Worm (Caenorhabditis elegans) whole organism, L1 larva: ENCODE results near the gene fbxb-58.

ENCODE experiments used
- C34B4.2 ChIP-seq: sonication (generic microtip); optimal IDR thresholded peaks from 2 replicates; lab custom pipeline; 2017; ENCODE audit warnings: mild to moderate bottlenecking, missing genetic modification characterization, missing compliant biosample characterization
- F16B12.6 ChIP-seq: fragments of 150-350 bp; optimal IDR thresholded peaks from 2 replicates; lab custom pipeline; 2014; ENCODE audit warnings: missing biosample characterization, missing genetic modification characterization
- aha-1 ChIP-seq: fragments of 150-350 bp; optimal IDR thresholded peaks from 2 replicates; lab custom pipeline; 2014; ENCODE audit warnings: missing biosample characterization, missing genetic modification characterization
- blmp-1 ChIP-seq: fragments of 150-350 bp; optimal IDR thresholded peaks from 2 replicates; lab custom pipeline; 2014; ENCODE audit warnings: missing biosample characterization, missing genetic modification characterization
- ceh-8 ChIP-seq: fragments of 200-800 bp; sonication (Bioruptor generic); optimal IDR thresholded peaks from 2 replicates; lab custom pipeline; 2018; ENCODE audit warnings: mild to moderate bottlenecking, missing genetic modification characterization, moderate library complexity, missing compliant biosample characterization
- ceh-90 ChIP-seq: sonication (generic microtip); optimal IDR thresholded peaks from 2 replicates; lab custom pipeline; 2016; ENCODE audit warnings: missing genetic modification characterization, missing compliant biosample characterization
- dsc-1 ChIP-seq: sonication (generic microtip); optimal IDR thresholded peaks from 2 replicates; lab custom pipeline; 2016; ENCODE audit warnings: mild to moderate bottlenecking, missing genetic modification characterization, missing compliant biosample characterization
- efl-1 ChIP-seq, 4 experiments: fragments of 150-350 bp; optimal IDR thresholded peaks in 3 of 4; peaks in 1 of 4; 1 replicate in 1 of 4; 2 replicates in 3 of 4; lab custom pipeline; 2014; ENCODE audit warnings: missing biosample characterization in 2 of 4, missing genetic modification characterization in 2 of 4, missing genetic modification reagents in 2 of 4
- egl-13 ChIP-seq: sonication (generic microtip); optimal IDR thresholded peaks from 2 replicates; lab custom pipeline; 2016; ENCODE audit warnings: missing genotype, missing genetic modification reagents, missing genetic modification characterization, missing compliant biosample characterization
- elt-2 ChIP-seq: sonication (generic microtip); optimal IDR thresholded peaks from 2 replicates; lab custom pipeline; 2016; ENCODE audit warnings: missing genetic modification characterization, mild to moderate bottlenecking, inconsistent platforms, missing compliant biosample characterization, missing genetic modification reagents
- elt-3 ChIP-seq, 6 experiments: fragments of 150-350 bp in 1 of 6; sonication (generic microtip); optimal IDR thresholded peaks; 2 replicates each; lab custom pipeline; 2017 to 2018; ENCODE audit warnings: missing biosample characterization in 6 of 6, missing genetic modification characterization in 6 of 6, inconsistent platforms in 1 of 6
- ets-5 ChIP-seq: fragments of 200-800 bp; sonication (Bioruptor generic); IDR thresholded peaks from 2 replicates; pipeline ENCODE4 v1.3.6; 2022; ENCODE audit warnings: missing genetic modification characterization, missing compliant biosample characterization
- fkh-4 ChIP-seq: sonication (generic microtip); optimal IDR thresholded peaks from 2 replicates; lab custom pipeline; 2016; ENCODE audit warnings: missing compliant biosample characterization, missing genetic modification characterization, borderline replicate concordance
- fkh-8 ChIP-seq: sonication (generic microtip); optimal IDR thresholded peaks from 2 replicates; lab custom pipeline; 2016; ENCODE audit warnings: mild to moderate bottlenecking, missing genetic modification characterization, missing compliant biosample characterization
- fos-1 ChIP-seq: fragments of 150-350 bp; optimal IDR thresholded peaks from 2 replicates; lab custom pipeline; 2014; ENCODE audit warnings: missing biosample characterization, missing genetic modification characterization
- grh-1 ChIP-seq: fragments of 200-800 bp; sonication (Bioruptor generic); IDR thresholded peaks from 2 replicates; pipeline ENCODE4 v1.3.6; 2022; ENCODE audit warnings: missing genetic modification reagents, missing genetic modification characterization, missing compliant biosample characterization
- hlh-17 ChIP-seq: fragments of 200-800 bp; sonication (Bioruptor generic); optimal IDR thresholded peaks from 2 replicates; lab custom pipeline; 2018; ENCODE audit warnings: missing genetic modification characterization, mild to moderate bottlenecking, missing compliant biosample characterization, moderate library complexity, borderline replicate concordance
- hlh-4 ChIP-seq: sonication (generic microtip); optimal IDR thresholded peaks from 2 replicates; lab custom pipeline; 2016; ENCODE audit warnings: mild to moderate bottlenecking, missing genetic modification characterization, missing compliant biosample characterization
- jun-1 ChIP-seq: fragments of 150-350 bp; optimal IDR thresholded peaks from 2 replicates; lab custom pipeline; 2014; ENCODE audit warnings: missing biosample characterization, missing genetic modification reagents, missing genetic modification characterization
- lin-13 ChIP-seq: fragments of 150-350 bp; optimal IDR thresholded peaks from 2 replicates; lab custom pipeline; 2014; ENCODE audit warnings: missing biosample characterization, missing genetic modification reagents, missing genetic modification characterization
- lin-15B ChIP-seq: fragments of 150-350 bp; sonication (generic microtip); optimal IDR thresholded peaks from 3 replicates; lab custom pipeline; 2014; ENCODE audit warnings: missing biosample characterization, missing genetic modification characterization
- lin-35 ChIP-seq, 2 experiments: fragments of 150-350 bp; optimal IDR thresholded peaks; 2 replicates each; lab custom pipeline; 2014; ENCODE audit warnings: missing biosample characterization in 2 of 2, missing genetic modification characterization in 2 of 2, missing genetic modification reagents in 2 of 2
- lin-39 ChIP-seq: fragments of 150-350 bp; optimal IDR thresholded peaks from 2 replicates; lab custom pipeline; 2014; ENCODE audit warnings: missing biosample characterization, missing genetic modification reagents, missing genetic modification characterization
- lir-3 ChIP-seq: sonication (generic microtip); optimal IDR thresholded peaks from 2 replicates; lab custom pipeline; 2016; ENCODE audit warnings: mild to moderate bottlenecking, missing genetic modification characterization, moderate library complexity, missing compliant biosample characterization; ENCODE audit not compliant: poor library complexity
- mab-9 ChIP-seq: fragments of 200-800 bp; sonication (Bioruptor generic); IDR thresholded peaks from 2 replicates; pipeline ENCODE4 v1.3.6; 2022; ENCODE audit warnings: missing genetic modification reagents, missing genetic modification characterization, missing compliant biosample characterization
- mdl-1 ChIP-seq, 2 experiments: fragments of 150-350 bp; optimal IDR thresholded peaks; 2 replicates each; lab custom pipeline; 2014 to 2017; ENCODE audit warnings: missing biosample characterization in 2 of 2, missing genetic modification characterization in 2 of 2, inconsistent platforms in 1 of 2
- mef-2 ChIP-seq: fragments of 150-350 bp; optimal IDR thresholded peaks from 2 replicates; lab custom pipeline; 2014; ENCODE audit warnings: missing biosample characterization, missing genetic modification characterization
- nhr-12 ChIP-seq: sonication (generic microtip); optimal IDR thresholded peaks from 2 replicates; lab custom pipeline; 2017; ENCODE audit warnings: missing biosample characterization, missing genetic modification characterization
- nhr-20 ChIP-seq: sonication (generic microtip); optimal IDR thresholded peaks from 2 replicates; lab custom pipeline; 2016; ENCODE audit warnings: mild to moderate bottlenecking, missing genetic modification characterization, missing compliant biosample characterization
- nhr-237 ChIP-seq: fragments of 150-350 bp; optimal IDR thresholded peaks from 2 replicates; lab custom pipeline; 2014; ENCODE audit warnings: missing biosample characterization, missing genetic modification characterization
- nhr-28 ChIP-seq: fragments of 150-350 bp; optimal IDR thresholded peaks from 2 replicates; lab custom pipeline; 2014; ENCODE audit warnings: missing biosample characterization, missing genetic modification characterization
- nhr-71 ChIP-seq: sonication (generic microtip); optimal IDR thresholded peaks from 2 replicates; lab custom pipeline; 2016; ENCODE audit warnings: mild to moderate bottlenecking, missing genetic modification characterization, moderate library complexity, missing compliant biosample characterization
- nhr-76 ChIP-seq: sonication (generic microtip); optimal IDR thresholded peaks from 2 replicates; lab custom pipeline; 2017; ENCODE audit warnings: missing biosample characterization, missing genetic modification characterization
- nhr-77 ChIP-seq: fragments of 150-350 bp; optimal IDR thresholded peaks from 2 replicates; lab custom pipeline; 2014; ENCODE audit warnings: missing biosample characterization, missing genetic modification characterization
- nhr-84 ChIP-seq: sonication (generic microtip); optimal IDR thresholded peaks from 2 replicates; lab custom pipeline; 2017; ENCODE audit warnings: missing biosample characterization, missing genetic modification characterization
- nhr-90 ChIP-seq: sonication (generic microtip); optimal IDR thresholded peaks from 2 replicates; lab custom pipeline; 2016; ENCODE audit warnings: mild to moderate bottlenecking, missing genetic modification characterization, missing compliant biosample characterization; ENCODE audit not compliant: poor library complexity
- pag-3 ChIP-seq: sonication (generic microtip); optimal IDR thresholded peaks from 2 replicates; lab custom pipeline; 2017; ENCODE audit warnings: missing genetic modification characterization, mild to moderate bottlenecking, missing compliant biosample characterization, antibody characterized with exemption, borderline replicate concordance; ENCODE audit not compliant: insufficient read depth
- pqm-1 ChIP-seq: sonication (generic microtip); optimal IDR thresholded peaks from 3 replicates; lab custom pipeline; 2017; ENCODE audit warnings: missing biosample characterization, missing genetic modification characterization
- rnt-1 ChIP-seq: sonication (generic microtip); optimal IDR thresholded peaks from 2 replicates; lab custom pipeline; 2016; ENCODE audit warnings: mild to moderate bottlenecking, missing genetic modification characterization, moderate library complexity, missing compliant biosample characterization
- skn-1 ChIP-seq: fragments of 150-350 bp; optimal IDR thresholded peaks from 2 replicates; lab custom pipeline; 2014; ENCODE audit warnings: missing biosample characterization, missing genetic modification characterization
- snpc-4 ChIP-seq: fragments of 150-350 bp; optimal IDR thresholded peaks from 2 replicates; lab custom pipeline; 2014; ENCODE audit warnings: missing biosample characterization, missing genetic modification characterization
- tlp-1 ChIP-seq: fragments of 150-350 bp; optimal IDR thresholded peaks from 2 replicates; lab custom pipeline; 2014; ENCODE audit warnings: missing biosample characterization, missing genetic modification characterization
- unc-130 ChIP-seq: fragments of 150-350 bp; optimal IDR thresholded peaks from 2 replicates; lab custom pipeline; 2017; ENCODE audit warnings: missing biosample characterization, missing genetic modification characterization, inconsistent platforms
- unc-30 ChIP-seq: sonication (generic microtip); optimal IDR thresholded peaks from 2 replicates; lab custom pipeline; 2017; ENCODE audit warnings: missing biosample characterization, missing genetic modification characterization
- unc-62 ChIP-seq: fragments of 150-350 bp; optimal IDR thresholded peaks from 2 replicates; lab custom pipeline; 2014; ENCODE audit warnings: missing biosample characterization, missing genetic modification reagents, missing genetic modification characterization
- unc-98 ChIP-seq: fragments of 200-800 bp; sonication (Bioruptor generic); IDR thresholded peaks from 2 replicates; pipeline ENCODE4 v1.3.6; 2022; ENCODE audit warnings: missing genetic modification characterization, missing compliant biosample characterization
- xbp-1 ChIP-seq: sonication (generic microtip); optimal IDR thresholded peaks from 2 replicates; lab custom pipeline; 2016; ENCODE audit warnings: missing genetic modification characterization, missing compliant biosample characterization
- zag-1 ChIP-seq: fragments of 150-350 bp; optimal IDR thresholded peaks from 2 replicates; lab custom pipeline; 2014; ENCODE audit warnings: missing biosample characterization, missing genetic modification characterization
- zip-4 ChIP-seq: fragments of 200-800 bp; sonication (Bioruptor generic); optimal IDR thresholded peaks from 2 replicates; lab custom pipeline; 2018; ENCODE audit warnings: mild to moderate bottlenecking, missing genetic modification characterization, moderate library complexity, missing compliant biosample characterization
- ztf-11 ChIP-seq, 2 experiments: sonication (generic microtip); optimal IDR thresholded peaks; 2 replicates each; lab custom pipeline; 2016 to 2017; ENCODE audit warnings: missing genetic modification characterization in 2 of 2, missing biosample characterization in 1 of 2, missing compliant biosample characterization in 1 of 2
- ztf-4 ChIP-seq: fragments of 150-350 bp; optimal IDR thresholded peaks from 2 replicates; lab custom pipeline; 2014; ENCODE audit warnings: missing biosample characterization, missing genetic modification characterization

fbxb-58 gene

DNA sequence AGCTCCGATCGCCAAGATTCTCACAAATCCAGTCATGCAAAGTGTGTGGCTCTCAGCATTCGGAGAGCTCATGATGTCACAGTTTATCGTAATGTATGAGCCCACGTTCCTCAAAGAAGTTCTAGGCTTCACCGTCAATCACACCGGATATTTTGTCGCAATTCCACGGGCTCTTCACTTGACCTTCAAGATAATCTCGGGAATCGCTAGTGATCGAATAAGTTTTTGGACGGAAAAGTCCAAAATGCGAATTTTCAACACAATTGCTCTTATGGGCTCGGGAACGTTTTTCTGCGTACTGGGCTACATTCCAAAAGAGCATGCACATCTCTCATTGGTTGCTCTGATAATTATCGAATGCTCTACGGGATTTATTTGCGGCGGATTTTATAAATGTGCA lies 4.9 kb upstream of the fbxb-58 start:
- no peak for TF ChIP-seq nhr-77

ce11 chrX:1627013-1627412 lies 924 bp upstream of the fbxb-58 start:
- TF ChIP-seq nhr-20 (tag; lab: Kevin White, UChicago) = peak; percentile 93
- no peak for TF ChIP-seq zag-1 (tag; lab: Kevin White, UChicago)
- peak; percentile 67 for TF ChIP-seq nhr-12 (tag; lab: Kevin White, UChicago)
- TF ChIP-seq jun-1 (tag; lab: Kevin White, UChicago) = peak; percentile 98
- peak; percentile 94 for TF ChIP-seq nhr-71 (tag; lab: Kevin White, UChicago)
- peak; percentile 89 for TF ChIP-seq nhr-76 (tag; lab: Kevin White, UChicago)
- peak; percentile 57 for TF ChIP-seq lin-15B (tag; lab: Kevin White, UChicago)
- TF ChIP-seq lir-3 (tag; lab: Kevin White, UChicago) = peak; percentile 84
- peak; percentile 73 for TF ChIP-seq unc-130 (tag; lab: Kevin White, UChicago)
- TF ChIP-seq aha-1 (tag; lab: Kevin White, UChicago) = peak; percentile 58
- peak; percentile 43 for TF ChIP-seq blmp-1 (tag; lab: Kevin White, UChicago)
- no peak for TF ChIP-seq unc-62
- no peak for TF ChIP-seq nhr-28
- no peak for TF ChIP-seq tlp-1 (tag; lab: Kevin White, UChicago)
- TF ChIP-seq unc-98 (GFP tag; lab: Robert Waterston, UW) = peak; percentile 87
- peak; percentile 49 to 90 for TF ChIP-seq lin-35 (GFP tag; optimal IDR thresholded peaks at IDR 0.05; lab: Kevin White, UChicago)
- peak; percentile 88 for TF ChIP-seq snpc-4
- TF ChIP-seq pag-3 (tag; lab: Kevin White, UChicago) = no peak
- peak; percentile 100 for TF ChIP-seq skn-1 (tag; lab: Kevin White, UChicago)
- TF ChIP-seq grh-1 = peak; percentile 88
- TF ChIP-seq ceh-8 (GFP tag; lab: Kevin White, UChicago) = peak; percentile 96
- peak; percentile 82 for TF ChIP-seq elt-2
- peak; percentile 99 for TF ChIP-seq dsc-1 (tag; lab: Kevin White, UChicago)
- peak; percentile 55 for TF ChIP-seq nhr-84 (tag; lab: Kevin White, UChicago)
- no peak for TF ChIP-seq unc-30 (tag; lab: Kevin White, UChicago)
- TF ChIP-seq C34B4.2 = no peak
- TF ChIP-seq nhr-90 (tag; lab: Kevin White, UChicago) = peak; percentile 98
- TF ChIP-seq ztf-11 (tag; optimal IDR thresholded peaks at IDR 0.05; lab: Kevin White, UChicago) = peak; percentile 81 to 88
- no peak for TF ChIP-seq ets-5 (GFP tag; lab: Robert Waterston, UW)
- TF ChIP-seq rnt-1 (tag; lab: Kevin White, UChicago) = peak; percentile 97
- TF ChIP-seq mab-9 (GFP tag; lab: Robert Waterston, UW) = peak; percentile 94
- peak; percentile 95 for TF ChIP-seq fos-1 (tag; lab: Kevin White, UChicago)
- peak; percentile 14 to 98 (median 87) for TF ChIP-seq elt-3 (tag; optimal IDR thresholded peaks at IDR 0.05; lab: Kevin White, UChicago)
- TF ChIP-seq hlh-17 = no peak
- peak; percentile 92 for TF ChIP-seq lin-13 (GFP tag; lab: Kevin White, UChicago)
- peak; percentile 89 for TF ChIP-seq zip-4 (GFP tag; lab: Kevin White, UChicago)
- TF ChIP-seq fkh-4 (tag; lab: Kevin White, UChicago) = peak; percentile 68
- peak; percentile 97 for TF ChIP-seq fkh-8 (tag; lab: Kevin White, UChicago)
- no peak for TF ChIP-seq ceh-90 (tag; lab: Kevin White, UChicago)
- peak; percentile 38 for TF ChIP-seq mef-2
- TF ChIP-seq mdl-1 (tag; optimal IDR thresholded peaks at IDR 0.05; lab: Kevin White, UChicago) = peak in 1 of 2 experiments; percentile 87
- TF ChIP-seq efl-1 (optimal IDR thresholded peaks at IDR 0.05; lab: Kevin White, UChicago) = peak; percentile 77 to 85
- TF ChIP-seq efl-1 (GFP tag; optimal IDR thresholded peaks at IDR 0.05 in 1 of 2; lab: Kevin White, UChicago) = peak; percentile 39 to 97
- TF ChIP-seq pqm-1 = peak; percentile 74
- TF ChIP-seq F16B12.6 (tag; lab: Kevin White, UChicago) = peak; percentile 42
- TF ChIP-seq egl-13 (tag; lab: Kevin White, UChicago) = peak; percentile 87
- TF ChIP-seq nhr-237 (tag; lab: Kevin White, UChicago) = peak; percentile 96
- TF ChIP-seq xbp-1 = peak; percentile 89
- TF ChIP-seq hlh-4 (tag; lab: Kevin White, UChicago) = no peak
- TF ChIP-seq ztf-4 = peak; percentile 94
- TF ChIP-seq lin-39 (tag; lab: Kevin White, UChicago) = peak; percentile 96
